Worm (Caenorhabditis elegans) whole organism, midembryonic: ENCODE results near the gene ccep-135.

Source experiments
- T22C8.4 ChIP-seq: fragments of 200-800 bp; sonication (Bioruptor generic); IDR thresholded peaks from 2 replicates; pipeline ENCODE4 v1.3.6; 2022; ENCODE audit warnings: missing genetic modification characterization, missing compliant biosample characterization
- cog-1 ChIP-seq: sonication (generic microtip); optimal IDR thresholded peaks from 2 replicates; lab custom pipeline; 2016; ENCODE audit warnings: missing genetic modification characterization, missing compliant biosample characterization
- flt-1 ChIP-seq: fragments of 200-800 bp; sonication (Bioruptor generic); IDR thresholded peaks from 2 replicates; pipeline ENCODE4 v1.3.6; 2022; ENCODE audit warnings: missing genetic modification characterization, missing compliant biosample characterization
- klf-2 ChIP-seq: fragments of 200-800 bp; sonication (Bioruptor generic); conservative IDR thresholded peaks from 2 replicates; pipeline ENCODE4 v1.3.6; 2022; ENCODE audit warnings: missing genetic modification reagents, missing genetic modification characterization, missing compliant biosample characterization
- med-1 ChIP-seq: sonication (generic microtip); optimal IDR thresholded peaks from 2 replicates; lab custom pipeline; 2017; ENCODE audit warnings: missing genetic modification characterization, mild to moderate bottlenecking, missing compliant biosample characterization, antibody characterized with exemption, missing genetic modification reagents; ENCODE audit not compliant: insufficient read depth
- ref-1 ChIP-seq: fragments of 200-800 bp; sonication (Bioruptor generic); conservative IDR thresholded peaks from 2 replicates; pipeline ENCODE4 v1.3.6; 2022; ENCODE audit warnings: missing genetic modification reagents, missing genetic modification characterization, missing compliant biosample characterization
- tab-1 ChIP-seq: fragments of 200-800 bp; sonication (Bioruptor generic); IDR thresholded peaks from 2 replicates; pipeline ENCODE4 v1.3.6; 2022; ENCODE audit warnings: missing genetic modification characterization, missing compliant biosample characterization
- ztf-23 ChIP-seq: fragments of 200-800 bp; sonication (Bioruptor generic); IDR thresholded peaks from 2 replicates; pipeline ENCODE4 v1.3.6; 2022; ENCODE audit warnings: missing genetic modification reagents, missing genetic modification characterization, missing compliant biosample characterization
- ztf-29 ChIP-seq: fragments of 200-800 bp; sonication (Bioruptor generic); IDR thresholded peaks from 2 replicates; pipeline ENCODE4 v1.3.6; 2022; ENCODE audit warnings: missing genetic modification reagents, missing genetic modification characterization, missing compliant biosample characterization

Gene ccep-135

DNA sequence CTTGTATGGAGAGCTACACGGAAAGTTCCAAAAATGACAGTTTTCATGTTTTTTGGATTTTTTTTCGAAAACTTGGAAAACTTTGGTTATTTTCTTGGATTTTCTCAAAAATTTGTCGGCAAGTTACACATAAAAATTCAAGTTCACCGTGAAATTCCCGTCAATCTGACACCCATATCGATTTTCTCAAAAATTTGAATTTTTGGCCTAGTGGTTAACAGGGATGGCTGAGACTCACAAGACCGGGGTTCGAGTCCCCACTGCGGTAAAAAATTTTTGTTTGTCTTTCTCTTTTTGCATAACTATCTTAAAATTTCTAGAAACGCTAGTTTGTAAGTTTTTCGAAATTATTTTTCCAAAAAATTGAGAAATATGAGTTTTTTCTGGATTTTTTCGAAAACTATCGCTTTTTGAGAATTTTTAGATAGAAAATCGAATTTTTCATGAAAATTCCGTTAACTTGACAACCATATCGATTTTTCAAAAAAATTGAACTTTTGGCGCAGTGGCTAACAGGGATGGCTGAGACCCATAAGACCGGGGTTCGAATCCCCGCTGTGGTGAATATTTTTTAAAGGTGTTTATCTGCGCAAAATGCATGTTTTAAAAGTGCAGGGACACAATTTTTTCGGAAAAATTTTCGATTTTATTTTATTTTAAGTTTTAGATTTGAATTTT lies 9.1 kb downstream of the ccep-135 start:
- TF ChIP-seq flt-1 (GFP tag; lab: Robert Waterston, UW) (no peak), med-1 (GFP tag; lab: Kevin White, UChicago) (no peak), klf-2 (GFP tag; lab: Robert Waterston, UW) (no peak)

DNA sequence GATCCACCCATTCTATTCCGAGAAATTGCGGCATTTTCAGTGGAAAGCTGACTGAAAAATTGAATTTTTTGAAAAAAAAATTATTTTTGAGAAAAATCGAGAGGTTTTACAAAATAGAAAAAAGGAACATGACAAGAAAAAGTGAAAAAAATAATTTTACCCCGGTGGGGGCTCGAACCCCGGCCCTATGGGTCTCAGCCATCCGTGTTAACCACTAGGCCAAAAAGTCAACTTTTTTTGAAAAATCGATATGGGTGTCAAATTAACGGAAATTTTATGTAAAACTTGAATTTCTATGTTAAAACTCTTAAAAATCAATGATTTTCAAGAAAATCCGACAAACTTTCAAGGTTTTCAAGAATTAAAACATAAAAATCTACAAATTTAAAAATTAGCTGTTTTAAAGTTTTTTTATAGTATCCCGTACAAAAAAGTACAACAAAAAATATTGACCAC lies 12.3 kb downstream of the ccep-135 start, which contains the start of gene Y53G8B.2:
TSS of gene Y53G8B.2 (minus strand) at position 51 of the 456 bp plus-strand sequence.
- TF ChIP-seq cog-1 (tag; lab: Kevin White, UChicago) (no peak), tab-1 (no peak), flt-1 (GFP tag; lab: Robert Waterston, UW) (no peak), ref-1 (GFP tag; lab: Robert Waterston, UW) (no peak), klf-2 (GFP tag; lab: Robert Waterston, UW) (no peak)

DNA sequence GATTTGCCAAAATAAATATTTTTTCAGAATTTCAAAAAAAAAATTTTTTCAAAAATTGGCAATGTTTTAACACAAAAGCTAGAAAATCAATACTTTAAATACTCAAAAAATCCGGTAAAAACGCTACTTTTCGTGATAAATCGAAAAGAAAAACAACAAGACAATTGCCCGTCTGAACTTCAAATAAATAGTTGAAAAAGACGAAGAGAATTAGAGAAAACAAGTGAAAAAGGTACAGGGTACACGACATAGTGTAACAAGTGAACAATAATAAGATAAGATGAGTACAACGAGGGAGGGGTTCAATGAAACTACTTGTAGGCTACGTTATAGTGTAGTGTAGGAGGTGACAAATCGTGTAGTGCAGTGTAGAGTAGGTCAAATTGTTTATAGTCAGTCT lies 12.9 kb downstream of the ccep-135 start:
- TF ChIP-seq flt-1 (GFP tag; lab: Robert Waterston, UW), result no peak
- TF ChIP-seq klf-2 (GFP tag; lab: Robert Waterston, UW), result no peak
- no peak for TF ChIP-seq ztf-23 (GFP tag; lab: Robert Waterston, UW)
- no peak for TF ChIP-seq med-1 (GFP tag; lab: Kevin White, UChicago)
- no peak for TF ChIP-seq tab-1
- no peak for TF ChIP-seq ztf-29
- TF ChIP-seq T22C8.4 (GFP tag; lab: Robert Waterston, UW), result no peak
- TF ChIP-seq cog-1 (tag; lab: Kevin White, UChicago), result no peak
- TF ChIP-seq ref-1 (GFP tag; lab: Robert Waterston, UW), result no peak

DNA sequence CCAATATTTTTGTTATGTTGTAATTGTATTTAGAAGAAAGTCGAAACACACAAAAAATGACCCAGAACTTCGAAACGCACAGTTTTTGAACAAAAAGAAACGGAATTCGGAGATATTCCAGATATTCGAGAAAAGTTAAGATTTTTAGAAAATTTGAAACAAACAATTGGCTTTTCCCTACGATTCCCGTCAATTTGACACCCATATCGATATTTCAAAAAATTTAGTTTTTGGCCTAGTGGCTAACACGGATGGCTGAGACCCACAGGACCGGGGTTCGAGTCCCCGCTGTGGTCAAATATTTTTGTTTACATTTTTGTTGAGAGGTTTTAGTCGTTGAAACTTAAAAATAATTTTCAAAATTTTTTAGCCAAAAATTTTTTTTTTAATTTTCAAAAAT lies 13.5 kb downstream of the ccep-135 start:
- TF ChIP-seq flt-1 (GFP tag; lab: Robert Waterston, UW) (no peak), ref-1 (GFP tag; lab: Robert Waterston, UW) (no peak), klf-2 (GFP tag; lab: Robert Waterston, UW) (no peak), ztf-23 (GFP tag; lab: Robert Waterston, UW) (no peak)

DNA sequence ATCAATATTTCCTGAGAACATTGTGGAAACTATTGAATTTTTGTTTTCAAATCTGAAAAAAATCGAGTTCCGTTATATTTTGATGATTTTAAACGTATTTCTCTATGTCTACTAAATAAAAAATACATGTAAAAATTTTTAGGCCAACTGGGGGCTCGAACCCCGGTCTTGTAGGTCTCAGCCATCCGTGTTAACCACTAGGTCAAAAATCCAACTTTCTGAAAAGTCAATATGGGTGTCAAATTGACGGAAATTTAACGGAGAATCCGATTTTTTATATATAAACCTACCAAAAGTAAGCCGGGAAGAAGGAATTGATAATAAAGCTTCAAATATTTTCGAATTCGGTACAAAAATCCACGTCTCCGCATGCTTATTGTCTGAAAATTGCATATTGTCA lies 14.6 kb downstream of the ccep-135 start:
- TF ChIP-seq ztf-23 (GFP tag; lab: Robert Waterston, UW) (no peak), flt-1 (GFP tag; lab: Robert Waterston, UW) (no peak), ref-1 (GFP tag; lab: Robert Waterston, UW) (no peak), med-1 (GFP tag; lab: Kevin White, UChicago) (no peak), klf-2 (GFP tag; lab: Robert Waterston, UW) (no peak), T22C8.4 (GFP tag; lab: Robert Waterston, UW) (no peak), cog-1 (tag; lab: Kevin White, UChicago) (no peak), tab-1 (no peak), ztf-29 (no peak)

DNA sequence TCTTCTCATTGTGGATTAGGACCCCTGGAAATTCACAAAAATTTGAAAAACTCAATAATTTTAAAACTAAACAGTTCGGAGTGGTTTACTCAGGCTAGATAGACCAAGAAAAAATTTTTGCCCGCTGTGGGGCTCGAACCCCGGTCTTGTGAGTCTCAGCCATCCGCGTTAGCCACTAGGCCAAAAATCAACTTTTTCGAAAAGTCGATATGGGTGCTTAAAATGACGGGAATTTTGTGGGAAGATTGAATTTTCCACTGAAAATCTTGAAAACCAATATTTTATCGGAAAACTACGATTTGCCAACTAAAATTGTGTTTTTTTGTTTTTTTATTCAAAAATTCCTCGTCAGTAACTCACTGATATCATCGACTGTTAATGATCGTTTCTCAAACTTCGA lies 15.9 kb downstream of the ccep-135 start:
- TF ChIP-seq T22C8.4 (GFP tag; lab: Robert Waterston, UW) (no peak), cog-1 (tag; lab: Kevin White, UChicago) (no peak), ztf-23 (GFP tag; lab: Robert Waterston, UW) (no peak), tab-1 (no peak), klf-2 (GFP tag; lab: Robert Waterston, UW) (no peak), med-1 (GFP tag; lab: Kevin White, UChicago) (no peak), ztf-29 (no peak), ref-1 (GFP tag; lab: Robert Waterston, UW) (no peak), flt-1 (GFP tag; lab: Robert Waterston, UW) (no peak)

DNA sequence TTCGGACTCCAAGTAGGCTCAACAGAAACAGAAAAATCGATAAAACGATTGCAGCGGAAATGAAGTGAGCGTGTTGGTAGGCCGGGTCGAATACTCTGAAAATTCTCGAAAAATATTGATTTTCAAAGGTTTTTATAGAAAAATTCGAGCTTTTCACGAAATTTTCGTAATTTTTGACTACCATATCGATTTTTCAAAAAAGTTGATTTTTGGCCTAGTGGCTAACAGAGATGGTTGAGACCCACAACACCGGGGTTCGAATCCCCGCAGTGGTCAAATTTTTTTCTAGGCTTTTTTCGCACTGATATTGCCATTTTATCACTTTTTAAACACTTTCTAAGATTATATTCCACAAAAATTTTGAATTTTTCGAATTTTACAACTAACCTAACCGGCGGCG lies 17.1 kb downstream of the ccep-135 start:
- TF ChIP-seq cog-1 (tag; lab: Kevin White, UChicago) (no peak), tab-1 (no peak)

DNA sequence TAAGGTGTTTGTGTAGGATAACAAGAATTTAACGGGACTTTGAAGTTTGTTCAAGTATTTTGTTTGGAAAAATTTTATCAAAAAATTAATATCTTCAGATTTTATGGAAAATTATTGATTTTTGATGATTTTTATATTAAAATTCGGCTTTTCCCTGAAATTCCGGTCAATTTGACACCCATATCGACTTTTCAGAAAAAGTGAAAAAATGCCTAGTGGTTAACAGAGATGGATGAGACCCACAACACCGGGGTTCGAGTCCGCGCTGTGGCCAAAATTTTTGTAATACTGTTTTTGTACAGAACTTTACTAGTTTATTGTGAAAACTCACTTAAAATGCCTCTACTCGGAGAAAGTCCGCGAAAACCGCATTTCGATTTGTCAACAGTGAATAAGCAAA lies 17.9 kb downstream of the ccep-135 start:
- TF ChIP-seq med-1 (GFP tag; lab: Kevin White, UChicago), result no peak
- TF ChIP-seq klf-2 (GFP tag; lab: Robert Waterston, UW), result no peak
- no peak for TF ChIP-seq tab-1
- no peak for TF ChIP-seq ztf-23 (GFP tag; lab: Robert Waterston, UW)
- TF ChIP-seq cog-1 (tag; lab: Kevin White, UChicago), result no peak
- TF ChIP-seq T22C8.4 (GFP tag; lab: Robert Waterston, UW), result no peak
- TF ChIP-seq ztf-29, result no peak
- TF ChIP-seq flt-1 (GFP tag; lab: Robert Waterston, UW), result no peak
- TF ChIP-seq ref-1 (GFP tag; lab: Robert Waterston, UW), result no peak

DNA sequence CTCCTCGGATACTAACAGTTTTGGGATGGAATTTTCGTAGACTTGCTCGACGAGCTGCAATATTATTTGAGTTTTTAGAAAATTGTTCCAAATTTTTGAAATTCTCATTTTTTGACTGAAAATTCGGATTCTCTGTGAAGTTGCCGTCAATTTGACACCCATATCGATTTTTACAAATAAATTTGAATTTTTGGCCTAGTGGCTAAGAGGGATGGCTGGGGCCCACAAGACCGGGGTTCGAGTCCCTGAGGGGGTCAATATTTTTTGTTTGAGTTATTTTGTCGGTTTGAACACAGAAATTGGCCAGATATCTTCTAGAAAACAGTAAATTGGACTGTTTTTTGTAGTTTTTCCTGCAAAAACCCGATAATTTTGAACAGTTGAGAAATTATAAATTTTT lies 18.9 kb downstream of the ccep-135 start:
- TF ChIP-seq ztf-29, result no peak
- TF ChIP-seq flt-1 (GFP tag; lab: Robert Waterston, UW), result no peak
- no peak for TF ChIP-seq cog-1 (tag; lab: Kevin White, UChicago)
- no peak for TF ChIP-seq ref-1 (GFP tag; lab: Robert Waterston, UW)
- TF ChIP-seq tab-1, result no peak
- no peak for TF ChIP-seq klf-2 (GFP tag; lab: Robert Waterston, UW)
- no peak for TF ChIP-seq ztf-23 (GFP tag; lab: Robert Waterston, UW)
- no peak for TF ChIP-seq med-1 (GFP tag; lab: Kevin White, UChicago)
- TF ChIP-seq T22C8.4 (GFP tag; lab: Robert Waterston, UW), result no peak

DNA sequence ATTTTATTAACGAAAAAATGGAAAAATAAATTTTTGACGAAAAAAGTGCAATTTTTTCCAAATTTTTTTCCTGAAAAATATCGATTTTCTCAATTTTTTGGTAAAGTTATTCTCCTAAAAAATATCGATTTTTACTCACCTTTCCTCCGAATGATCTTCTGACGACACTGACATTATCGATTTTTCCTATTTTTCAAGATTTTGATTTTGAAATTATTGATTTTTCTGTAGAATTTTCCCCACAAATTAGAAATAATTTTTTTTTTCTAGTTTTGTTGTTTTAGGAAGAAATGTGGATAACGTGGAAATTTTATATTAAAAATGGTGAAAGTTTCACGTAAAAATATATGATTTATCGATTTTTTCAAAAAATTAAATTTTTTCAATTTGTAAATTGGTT lies 19.9 kb downstream of the ccep-135 start:
- TF ChIP-seq ztf-29 (no peak), tab-1 (no peak), med-1 (GFP tag; lab: Kevin White, UChicago) (no peak), flt-1 (GFP tag; lab: Robert Waterston, UW) (no peak), ztf-23 (GFP tag; lab: Robert Waterston, UW) (no peak), cog-1 (tag; lab: Kevin White, UChicago) (no peak), ref-1 (GFP tag; lab: Robert Waterston, UW) (no peak), klf-2 (GFP tag; lab: Robert Waterston, UW) (no peak), T22C8.4 (GFP tag; lab: Robert Waterston, UW) (no peak; the same call in 1 of the 2 replicates)
